Worm (Caenorhabditis elegans) whole organism, young adult: ENCODE results near the gene aat-4.
A peak's percentile ranks its signal among the peaks of the same experiment; 100 is the strongest.

ENCODE experiments used
- F10E7.11 ChIP-seq: sonication (generic microtip); optimal IDR thresholded peaks from 2 replicates; lab custom pipeline; 2017; ENCODE audit warnings: mild to moderate bottlenecking, missing genetic modification characterization, moderate library complexity, missing compliant biosample characterization
- F57C9.4 ChIP-seq: sonication (generic microtip); optimal IDR thresholded peaks from 2 replicates; lab custom pipeline; 2017; ENCODE audit warnings: mild to moderate bottlenecking, missing genetic modification characterization, missing compliant biosample characterization
- ZK185.1 ChIP-seq: sonication (generic microtip); optimal IDR thresholded peaks from 2 replicates; lab custom pipeline; 2016; ENCODE audit warnings: mild to moderate bottlenecking, missing genetic modification characterization, missing compliant biosample characterization; ENCODE audit not compliant: poor library complexity, severe bottlenecking
- lag-1 ChIP-seq: fragments of 200-800 bp; sonication (Bioruptor generic); IDR thresholded peaks from 2 replicates; pipeline ENCODE4 v1.3.6; 2022; ENCODE audit warnings: missing genetic modification reagents, missing genetic modification characterization, missing compliant biosample characterization
- nfya-2 ChIP-seq: fragments of 200-800 bp; sonication (Bioruptor generic); IDR thresholded peaks from 2 replicates; pipeline ENCODE4 v1.3.6; 2022; ENCODE audit warnings: missing genetic modification reagents, missing genetic modification characterization, missing compliant biosample characterization
- pha-4 ChIP-seq: fragments of 150-350 bp; sonication (generic microtip); optimal IDR thresholded peaks from 2 replicates; lab custom pipeline; 2014; ENCODE audit warnings: missing biosample characterization, missing genetic modification reagents, missing genetic modification characterization
- snpc-3.4 ChIP-seq: sonication (generic microtip); optimal IDR thresholded peaks from 2 replicates; lab custom pipeline; 2017; ENCODE audit warnings: missing genetic modification characterization, mild to moderate bottlenecking, missing compliant biosample characterization, antibody characterized with exemption, moderate library complexity, missing genotype, missing genetic modification reagents
- tbx-9 ChIP-seq: sonication (generic microtip); optimal IDR thresholded peaks from 2 replicates; lab custom pipeline; 2016; ENCODE audit warnings: borderline replicate concordance, missing genetic modification characterization, inconsistent platforms, missing compliant biosample characterization
- ztf-3 ChIP-seq: fragments of 200-800 bp; sonication (Bioruptor generic); optimal IDR thresholded peaks from 2 replicates; lab custom pipeline; 2018; ENCODE audit warnings: mild to moderate bottlenecking, missing genetic modification characterization, missing compliant biosample characterization

DNA sequence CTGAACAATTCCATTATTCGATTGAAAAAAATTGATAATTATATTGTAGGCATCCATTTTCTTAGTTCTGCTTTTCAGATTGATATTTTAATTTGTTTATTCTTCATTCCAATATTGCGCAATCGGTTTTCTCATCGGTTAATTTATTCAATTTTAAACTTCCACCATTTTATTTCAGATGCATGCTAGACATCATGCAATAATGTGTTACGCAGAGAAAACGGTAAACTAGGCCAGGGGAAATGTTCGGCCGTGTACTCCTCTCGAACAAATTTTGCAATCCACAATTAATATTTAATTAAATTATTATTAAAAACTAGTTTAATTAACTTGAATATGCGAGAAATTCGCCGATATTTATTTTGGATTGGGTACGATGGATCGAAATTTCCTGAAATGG lies 46.1 kb upstream of the aat-4 start, which contains the start of gene Y73B6BL.29:
- TF ChIP-seq ztf-3 (GFP tag; lab: Kevin White, UChicago), result no peak
- TF ChIP-seq nfya-2, result no peak
- peak; percentile 97 for TF ChIP-seq ZK185.1
- TF ChIP-seq pha-4, result no peak
- TF ChIP-seq F57C9.4 (tag; lab: Kevin White, UChicago), result no peak
- TF ChIP-seq F10E7.11 (tag; lab: Kevin White, UChicago), result peak; percentile 61
- no peak for TF ChIP-seq lag-1 (GFP tag; lab: Robert Waterston, UW)
- no peak for TF ChIP-seq tbx-9 (tag; lab: Kevin White, UChicago)
- peak; percentile 5 for TF ChIP-seq snpc-3.4 (tag; lab: Kevin White, UChicago)
